Worm (Caenorhabditis elegans) whole organism, L3 larva: Measurements from ENCODE around the gene sra-37.

Experiments
- egl-27 ChIP-seq: sonication (generic microtip); optimal IDR thresholded peaks from 4 replicates; lab custom pipeline; 2017; ENCODE audit warnings: missing biosample characterization, missing genetic modification reagents, missing genetic modification characterization
- elt-3 ChIP-seq, 3 experiments: fragments of 150-350 bp in 1 of 3; sonication (generic microtip) in 2 of 3; optimal IDR thresholded peaks; 2 replicates in 2 of 3; 4 replicates in 1 of 3; lab custom pipeline; 2014 to 2017; ENCODE audit warnings: missing biosample characterization in 3 of 3, missing genetic modification characterization in 3 of 3
- fkh-10 ChIP-seq: sonication (generic microtip); optimal IDR thresholded peaks from 2 replicates; lab custom pipeline; 2017; ENCODE audit warnings: missing biosample characterization, missing genetic modification reagents, missing genetic modification characterization
- lin-15B ChIP-seq: fragments of 150-350 bp; optimal IDR thresholded peaks from 2 replicates; lab custom pipeline; 2014; ENCODE audit warnings: missing biosample characterization, missing genetic modification characterization
- nhr-76 ChIP-seq: fragments of 150-350 bp; sonication (generic microtip); optimal IDR thresholded peaks from 5 replicates; lab custom pipeline; 2014; ENCODE audit warnings: missing biosample characterization, missing genetic modification characterization
- nhr-77 ChIP-seq: fragments of 150-350 bp; optimal IDR thresholded peaks from 2 replicates; lab custom pipeline; 2014; ENCODE audit warnings: missing biosample characterization, missing genetic modification characterization
- snpc-4 ChIP-seq: fragments of 150-350 bp; optimal IDR thresholded peaks from 2 replicates; lab custom pipeline; 2014; ENCODE audit warnings: missing biosample characterization, missing genetic modification characterization
- unc-62 ChIP-seq: fragments of 150-350 bp; sonication (generic microtip); optimal IDR thresholded peaks from 4 replicates; lab custom pipeline; 2014; ENCODE audit warnings: missing biosample characterization, missing genetic modification reagents, missing genetic modification characterization
- zag-1 ChIP-seq: fragments of 150-350 bp; optimal IDR thresholded peaks from 2 replicates; lab custom pipeline; 2014; ENCODE audit warnings: missing biosample characterization, missing genetic modification characterization
- ztf-4 ChIP-seq: fragments of 150-350 bp; optimal IDR thresholded peaks from 2 replicates; lab custom pipeline; 2014; ENCODE audit warnings: missing biosample characterization, missing genetic modification characterization

DNA sequence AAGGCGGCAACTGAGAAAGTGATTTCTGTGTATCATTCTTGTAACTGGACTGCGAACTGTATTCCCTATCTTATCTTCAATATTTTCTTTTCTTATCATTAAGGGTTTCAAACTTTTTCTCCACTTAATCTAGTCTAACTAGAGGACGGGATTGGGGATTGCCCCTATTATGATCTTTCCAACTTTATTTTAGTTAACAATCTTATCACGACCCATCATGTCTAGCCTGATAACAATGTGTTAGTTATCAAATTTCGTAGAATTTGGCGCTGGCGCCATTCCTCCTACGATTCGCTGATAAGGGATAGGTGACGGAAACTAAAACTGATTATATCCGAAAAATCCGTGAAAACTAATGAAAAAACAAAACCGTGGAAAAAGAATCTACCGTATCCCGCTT, 44.2 kb upstream of the sra-37 start:
- TF ChIP-seq elt-3 (tag; optimal IDR thresholded peaks at IDR 0.05; lab: Kevin White, UChicago) (peak; percentile 69 to 99 (median 78)), nhr-77 (tag; lab: Kevin White, UChicago) (no peak), unc-62 (no peak), fkh-10 (GFP tag; lab: Kevin White, UChicago) (no peak), nhr-76 (tag; lab: Kevin White, UChicago) (no peak), ztf-4 (tag; lab: Kevin White, UChicago) (no peak), snpc-4 (no peak), lin-15B (tag; lab: Kevin White, UChicago) (no peak), egl-27 (tag; lab: Kevin White, UChicago) (no peak), zag-1 (tag; lab: Kevin White, UChicago) (no peak)
